Fruit fly (Drosophila melanogaster) whole organism: ENCODE results near the gene S-Lap4.

Experiments used
- CG8478 ChIP-seq: fragments of >200 bp; optimal IDR thresholded peaks from 2 replicates; lab custom pipeline; 2018; ENCODE audit warnings: inconsistent platforms
- usp ChIP-seq: fragments of >200 bp; optimal IDR thresholded peaks from 2 replicates; lab custom pipeline; 2017; ENCODE audit warnings: missing biosample characterization, missing genetic modification characterization, mixed read lengths

DNA sequence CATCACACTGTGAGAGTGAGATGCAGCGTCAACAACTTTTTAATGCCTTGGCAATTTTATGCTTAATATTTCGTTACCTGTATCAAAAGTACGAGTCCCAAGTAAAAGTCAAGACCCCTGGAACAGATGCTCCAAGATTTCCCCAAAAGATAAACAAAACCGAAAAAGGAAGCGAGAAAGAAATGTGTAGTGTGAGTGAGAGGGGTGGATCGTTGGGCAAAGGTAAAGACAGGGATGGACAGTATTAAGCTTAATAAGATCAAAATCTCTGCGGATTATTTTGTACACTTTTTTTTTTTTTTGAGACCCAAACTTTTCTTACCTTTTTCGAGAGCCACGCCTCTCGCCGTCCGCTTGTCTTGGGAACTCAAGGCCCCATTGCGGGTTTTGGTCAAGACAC, 44.4 kb downstream of the S-Lap4 start:
- TF ChIP-seq CG8478 (lab: Kevin White, UChicago) (no peak), usp (GFP tag; lab: Kevin White, UChicago) (no peak)
